Fruit fly (Drosophila melanogaster) whole organism, pupa: ENCODE measurements around the gene BBIP1.

Source experiments
- CG12605 ChIP-seq: fragments of 200-800 bp; sonication (Bioruptor generic); IDR thresholded peaks from 2 replicates; pipeline ENCODE4 v1.3.6; 2022; ENCODE audit warnings: missing biosample characterization, missing genetic modification characterization
- CG13204 ChIP-seq: fragments of 200-800 bp; sonication (Bioruptor generic); optimal IDR thresholded peaks from 2 replicates; lab custom pipeline; 2018; ENCODE audit warnings: missing biosample characterization, mild to moderate bottlenecking, missing genetic modification characterization, moderate library complexity
- CG8159 ChIP-seq: fragments of 200-800 bp; sonication (Bioruptor generic); optimal IDR thresholded peaks from 3 replicates; lab custom pipeline; 2018; ENCODE audit warnings: missing biosample characterization, mild to moderate bottlenecking, missing genetic modification characterization, moderate library complexity
- Pif1A ChIP-seq: fragments of 200-800 bp; sonication (Bioruptor generic); optimal IDR thresholded peaks from 3 replicates; lab custom pipeline; 2016; ENCODE audit warnings: missing biosample characterization, missing genetic modification characterization
- Snoo ChIP-seq: fragments of 200-800 bp; sonication (Bioruptor generic); optimal IDR thresholded peaks from 3 replicates; lab custom pipeline; 2017; ENCODE audit warnings: missing biosample characterization, mild to moderate bottlenecking, missing genetic modification characterization, inconsistent platforms
- fd96Ca ChIP-seq: fragments of 200-800 bp; sonication (Bioruptor generic); IDR thresholded peaks from 3 replicates; pipeline ENCODE4 v1.3.6; 2022; ENCODE audit warnings: missing biosample characterization, missing genetic modification characterization
- rn ChIP-seq: fragments of 200-800 bp; sonication (Bioruptor generic); IDR thresholded peaks from 2 replicates; pipeline ENCODE4 v1.3.6; 2022; ENCODE audit warnings: missing biosample characterization, missing genetic modification characterization

DNA sequence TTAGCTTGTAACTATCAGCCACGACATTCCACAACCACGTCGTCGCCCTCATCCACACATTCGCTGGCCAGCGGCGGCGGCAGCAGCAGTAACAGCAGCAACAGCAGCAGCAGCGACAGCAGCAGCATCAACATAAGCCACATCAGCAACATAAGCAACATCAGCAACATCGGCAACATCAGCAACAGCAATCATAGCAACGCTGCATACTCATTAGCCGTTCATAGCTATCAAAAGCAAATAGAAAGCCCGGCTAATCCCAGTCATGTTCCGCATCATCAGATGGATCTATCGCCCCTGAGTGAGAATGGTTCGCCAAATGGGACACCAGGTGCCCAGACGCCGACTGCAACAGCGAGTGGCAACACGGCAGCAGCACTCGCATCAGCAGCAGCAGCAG, 36.9 kb downstream of the BBIP1 start:
- no peak for TF ChIP-seq rn (GFP tag; lab: Robert Waterston, UW)
- no peak for TF ChIP-seq CG13204 (GFP tag; lab: Kevin White, UChicago)
- no peak for TF ChIP-seq CG8159 (tag; lab: Kevin White, UChicago)
- TF ChIP-seq fd96Ca, result no peak
- TF ChIP-seq Pif1A (GFP tag; lab: Kevin White, UChicago), result no peak
- no peak for TF ChIP-seq Snoo (tag; lab: Kevin White, UChicago)
- no peak for TF ChIP-seq CG12605 (GFP tag; lab: Robert Waterston, UW)
